Worm (Caenorhabditis elegans): Measurements from ENCODE around the gene C29F7.10.
A peak's percentile ranks its signal among the peaks of the same experiment; 100 is the strongest.

The C29F7.10 gene

ce11 chrX:13415722-13416121, 15.6 kb downstream of the C29F7.10 start, which contains the start of gene C29F7.2 (continued):
- no peak for TF ChIP-seq egl-27 (tag; optimal IDR thresholded peaks at IDR 0.05)
- no peak for TF ChIP-seq lsy-2 (tag; optimal IDR thresholded peaks at IDR 0.05)
- TF ChIP-seq hlh-30 (tag; optimal IDR thresholded peaks at IDR 0.05; ENCODE audit: insufficient read depth): peak; percentile 10
- no peak for TF ChIP-seq nhr-111 (GFP tag; optimal IDR thresholded peaks at IDR 0.05)
- no peak for TF ChIP-seq fkh-10 (GFP tag; optimal IDR thresholded peaks at IDR 0.05)
- TF ChIP-seq gei-8 (GFP tag; optimal IDR thresholded peaks at IDR 0.05): no peak

ce11 chrX:13414974-13415373, 16.3 kb downstream of the C29F7.10 start:
- no peak for TF ChIP-seq fos-1 (tag; optimal IDR thresholded peaks at IDR 0.05)
- no peak for TF ChIP-seq set-16 (GFP tag; IDR thresholded peaks at IDR 0.05)
- no peak for TF ChIP-seq F10B5.3 (tag; optimal IDR thresholded peaks at IDR 0.05)
- peak; percentile 13 for TF ChIP-seq spr-1 (tag; optimal IDR thresholded peaks at IDR 0.05)
- TF ChIP-seq snpc-1.2 (GFP tag; IDR thresholded peaks at IDR 0.05): peak; percentile 67
- TF ChIP-seq madf-5 (GFP tag; IDR thresholded peaks at IDR 0.05): peak in 1 of 2 experiments; percentile 74; a peak in 1 of 4 replicates
- no peak for TF ChIP-seq dpl-1 (GFP tag; optimal IDR thresholded peaks at IDR 0.05)
- peak; percentile 76 for TF ChIP-seq lim-7 (GFP tag; IDR thresholded peaks at IDR 0.05)
- TF ChIP-seq aha-1 (tag): peak; percentile 89
- TF ChIP-seq nhr-42 (GFP tag; IDR thresholded peaks at IDR 0.05): 0 out of 2 replicates have a peak, but pooled peaks have one; percentile 12
- TF ChIP-seq ama-1 (optimal IDR thresholded peaks at IDR 0.05): no peak
- no peak for TF ChIP-seq Y105C5A.15 (GFP tag; IDR thresholded peaks at IDR 0.05)
- TF ChIP-seq dmd-9 (GFP tag; IDR thresholded peaks at IDR 0.05): 0 out of 2 replicates have a peak, but pooled peaks have one; percentile 35
- TF ChIP-seq lin-1 (GFP tag; IDR thresholded peaks at IDR 0.05): peak; percentile 59; the same call in 1 of the 2 replicates
- peak; percentile 44; the same call in 1 of the 2 replicates for TF ChIP-seq Y48G9A.11 (GFP tag; IDR thresholded peaks at IDR 0.05)
- TF ChIP-seq dve-1 (tag; optimal IDR thresholded peaks at IDR 0.05; ENCODE audit: insufficient read depth): peak; percentile 35
- TF ChIP-seq zag-1 (tag; optimal IDR thresholded peaks at IDR 0.05): no peak
- peak in 1 of 2 experiments; percentile 13 for TF ChIP-seq mdl-1 (tag; optimal IDR thresholded peaks at IDR 0.05)
- 0 out of 2 replicates have a peak, but pooled peaks have one; percentile 17 for TF ChIP-seq dmd-8 (GFP tag; IDR thresholded peaks at IDR 0.05)
- TF ChIP-seq hlh-30 (tag; optimal IDR thresholded peaks at IDR 0.05; ENCODE audit: insufficient read depth): peak; percentile 25
- no peak for TF ChIP-seq tag-97 (GFP tag; IDR thresholded peaks at IDR 0.05)
- no peak for TF ChIP-seq zfp-2 (tag; optimal IDR thresholded peaks at IDR 0.05)
- TF ChIP-seq egl-43 (GFP tag; IDR thresholded peaks at IDR 0.05): no peak; the same call in 1 of the 2 replicates
- TF ChIP-seq aly-2 (tag; optimal IDR thresholded peaks at IDR 0.05): no peak
- peak; percentile 70 for TF ChIP-seq mes-2 (tag; optimal IDR thresholded peaks at IDR 0.05; ENCODE audit: poor library complexity, severe bottlenecking)
- TF ChIP-seq duxl-1 (tag; optimal IDR thresholded peaks at IDR 0.05; ENCODE audit: poor library complexity): peak; percentile 35
- TF ChIP-seq arid-1 (GFP tag; conservative IDR thresholded peaks at IDR 0.05): peak; percentile 71; the same call in 1 of the 2 replicates
- no peak for TF ChIP-seq F44E2.7 (GFP tag; IDR thresholded peaks at IDR 0.05)
- peak; percentile 49 for TF ChIP-seq nhr-102 (tag; optimal IDR thresholded peaks at IDR 0.05)
- peak; percentile 58 for TF ChIP-seq hlh-11 (tag; optimal IDR thresholded peaks at IDR 0.05)
- peak; percentile 76 for TF ChIP-seq tra-1 (GFP tag; IDR thresholded peaks at IDR 0.05)
- no peak for TF ChIP-seq unc-62 (GFP tag; optimal IDR thresholded peaks at IDR 0.05 in 1 of 2)
- TF ChIP-seq unc-62 (tag; optimal IDR thresholded peaks at IDR 0.05): no peak
- TF ChIP-seq vab-7 (GFP tag; IDR thresholded peaks at IDR 0.05): peak; percentile 90
- TF ChIP-seq pha-4 (GFP tag; IDR thresholded peaks at IDR 0.05): peak; percentile 64; the same call in 1 of the 2 replicates
- TF ChIP-seq pha-4 (tag; optimal IDR thresholded peaks at IDR 0.05): no peak
- 0 out of 2 replicates have a peak, but pooled peaks have one; percentile 39 for TF ChIP-seq zfp-3 (GFP tag; conservative IDR thresholded peaks at IDR 0.05)
- TF ChIP-seq rbr-2 (tag; optimal IDR thresholded peaks at IDR 0.05): peak; percentile 45
- TF ChIP-seq F37D6.2 (tag; optimal IDR thresholded peaks at IDR 0.05): no peak
- TF ChIP-seq ceh-82 (tag; optimal IDR thresholded peaks at IDR 0.05): no peak
- peak; percentile 14 for TF ChIP-seq nhr-77 (tag; optimal IDR thresholded peaks at IDR 0.05)
- TF ChIP-seq hmg-1.1 (GFP tag; IDR thresholded peaks at IDR 0.05): peak; percentile 65
- TF ChIP-seq T26A8.4 (GFP tag; IDR thresholded peaks at IDR 0.05): peak; percentile 47; the same call in 1 of the 2 replicates
- TF ChIP-seq mdt-29 (GFP tag; IDR thresholded peaks at IDR 0.05): 0 out of 2 replicates have a peak, but pooled peaks have one; percentile 24
